Fruit fly (Drosophila melanogaster) whole organism, embryonic: ENCODE results near the gene dre4.
A peak's percentile ranks its signal among the peaks of the same experiment; 100 is the strongest.

Source experiments
- ATbp ChIP-seq: fragments of 200-800 bp; sonication (Bioruptor generic); optimal IDR thresholded peaks from 2 replicates; lab custom pipeline; 2017; ENCODE audit warnings: missing biosample characterization, mild to moderate bottlenecking, missing genetic modification characterization, missing genetic modification reagents
- Bdp1 ChIP-seq: fragments of 200-800 bp; sonication (Bioruptor generic); optimal IDR thresholded peaks from 3 replicates; lab custom pipeline; 2016; ENCODE audit warnings: missing biosample characterization, missing genetic modification characterization
- BtbVII ChIP-seq: fragments of 200-800 bp; sonication (Bioruptor generic); optimal IDR thresholded peaks from 3 replicates; lab custom pipeline; 2017; ENCODE audit warnings: missing biosample characterization, mild to moderate bottlenecking, missing genetic modification characterization
- C15 ChIP-seq: fragments of 200-800 bp; sonication (Bioruptor generic); IDR thresholded peaks from 3 replicates; pipeline ENCODE4 v1.3.6; 2022; ENCODE audit warnings: missing biosample characterization, missing genetic modification characterization
- CG10462 ChIP-seq: fragments of 200-800 bp; sonication (Bioruptor generic); optimal IDR thresholded peaks from 2 replicates; lab custom pipeline; 2016; ENCODE audit warnings: missing biosample characterization, missing genetic modification characterization
- CG10543 ChIP-seq: fragments of 200-800 bp; sonication (Bioruptor generic); optimal IDR thresholded peaks from 3 replicates; lab custom pipeline; 2017; ENCODE audit warnings: missing biosample characterization, mild to moderate bottlenecking, missing genetic modification characterization, moderate library complexity
- CG11247 ChIP-seq: fragments of 200-800 bp; sonication (Bioruptor generic); IDR thresholded peaks from 2 replicates; pipeline ENCODE4 v1.3.6; 2022; ENCODE audit warnings: missing biosample characterization, missing genetic modification characterization
- CG12391 ChIP-seq: fragments of 200-800 bp; sonication (Bioruptor generic); optimal IDR thresholded peaks from 3 replicates; lab custom pipeline; 2018; ENCODE audit warnings: missing biosample characterization, mild to moderate bottlenecking, missing genetic modification characterization, moderate library complexity
- CG14860 ChIP-seq: fragments of 200-800 bp; sonication (Bioruptor generic); IDR thresholded peaks from 3 replicates; pipeline ENCODE4 v1.3.6; 2022; ENCODE audit warnings: missing biosample characterization, missing genetic modification characterization; ENCODE audit not compliant: partially characterized antibody
- CG15696 ChIP-seq: fragments of 200-800 bp; sonication (Bioruptor generic); optimal IDR thresholded peaks from 2 replicates; lab custom pipeline; 2019; ENCODE audit warnings: missing biosample characterization, mild to moderate bottlenecking, missing genetic modification characterization, moderate library complexity
- CG1602 ChIP-seq: fragments of 200-800 bp; sonication (Bioruptor generic); optimal IDR thresholded peaks from 3 replicates; lab custom pipeline; 2016; ENCODE audit warnings: missing biosample characterization, missing genetic modification characterization
- CG17802 ChIP-seq: fragments of 200-800 bp; sonication (Bioruptor generic); optimal IDR thresholded peaks from 2 replicates; lab custom pipeline; 2018; ENCODE audit warnings: missing biosample characterization, mild to moderate bottlenecking, missing genetic modification characterization, moderate library complexity
- CG17829 ChIP-seq: fragments of 200-800 bp; optimal IDR thresholded peaks from 2 replicates; lab custom pipeline; 2019; ENCODE audit warnings: missing biosample characterization, mild to moderate bottlenecking, missing genetic modification characterization, moderate library complexity
- CG3847 ChIP-seq: fragments of 200-800 bp; sonication (Bioruptor generic); IDR thresholded peaks from 2 replicates; pipeline ENCODE4 v1.3.6; 2022; ENCODE audit warnings: missing biosample characterization, missing genetic modification characterization
- CG4730 ChIP-seq: fragments of 200-800 bp; sonication (Bioruptor generic); IDR thresholded peaks from 2 replicates; pipeline ENCODE4 v1.3.6; 2022; ENCODE audit warnings: missing biosample characterization, missing genetic modification characterization
- CG7963 ChIP-seq: fragments of 200-800 bp; sonication (Bioruptor generic); IDR thresholded peaks from 3 replicates; pipeline ENCODE4 v1.3.6; 2022; ENCODE audit warnings: missing biosample characterization, missing genetic modification characterization; ENCODE audit not compliant: partially characterized antibody
- CG8281 ChIP-seq: fragments of 200-800 bp; sonication (Bioruptor generic); optimal IDR thresholded peaks from 2 replicates; lab custom pipeline; 2018; ENCODE audit warnings: missing biosample characterization, mild to moderate bottlenecking, missing genetic modification characterization, moderate library complexity
- CG8765 ChIP-seq: fragments of 200-800 bp; sonication (Bioruptor generic); IDR thresholded peaks from 2 replicates; pipeline ENCODE4 v1.3.6; 2022; ENCODE audit warnings: missing biosample characterization, missing genetic modification characterization
- CG8944 ChIP-seq: fragments of 200-800 bp; sonication (Bioruptor generic); optimal IDR thresholded peaks from 3 replicates; lab custom pipeline; 2016; ENCODE audit warnings: missing biosample characterization, missing genetic modification characterization
- CG9727 ChIP-seq: fragments of 200-800 bp; sonication (Bioruptor generic); optimal IDR thresholded peaks from 3 replicates; lab custom pipeline; 2017; ENCODE audit warnings: missing biosample characterization, mild to moderate bottlenecking, missing genetic modification characterization
- CoRest ChIP-seq: fragments of 200-800 bp; sonication (Bioruptor generic); optimal IDR thresholded peaks from 3 replicates; lab custom pipeline; 2018; ENCODE audit warnings: missing biosample characterization, mild to moderate bottlenecking, missing genetic modification characterization, moderate library complexity
- Dek ChIP-seq: fragments of 200-800 bp; sonication (Bioruptor generic); optimal IDR thresholded peaks from 3 replicates; lab custom pipeline; 2019; ENCODE audit warnings: missing biosample characterization, mild to moderate bottlenecking, missing genetic modification characterization, moderate library complexity
- Fer3 ChIP-seq: fragments of 200-800 bp; sonication (Bioruptor generic); optimal IDR thresholded peaks from 2 replicates; lab custom pipeline; 2018; ENCODE audit warnings: missing biosample characterization, mild to moderate bottlenecking, missing genetic modification characterization, moderate library complexity
- Hmr ChIP-seq: fragments of 200-800 bp; sonication (Bioruptor generic); optimal IDR thresholded peaks from 3 replicates; lab custom pipeline; 2017; ENCODE audit warnings: mild to moderate bottlenecking, missing biosample characterization, missing genetic modification reagents, missing genetic modification characterization
- Hr39 ChIP-seq: fragments of >200 bp; optimal IDR thresholded peaks from 2 replicates; lab custom pipeline; 2017
- Kr ChIP-seq: fragments of 200-800 bp; sonication (Bioruptor generic); optimal IDR thresholded peaks from 2 replicates; lab custom pipeline; 2017; ENCODE audit warnings: missing biosample characterization, mild to moderate bottlenecking, missing genetic modification characterization
- Lim3 ChIP-seq: fragments of 200-800 bp; sonication (Bioruptor generic); IDR thresholded peaks from 2 replicates; pipeline ENCODE4 v1.3.6; 2022; ENCODE audit warnings: missing biosample characterization, missing genetic modification characterization
- Oaz ChIP-seq: fragments of 200-800 bp; sonication (Bioruptor generic); IDR thresholded peaks from 2 replicates; pipeline ENCODE4 v1.3.6; 2022; ENCODE audit warnings: missing biosample characterization, missing genetic modification characterization
- al ChIP-seq: fragments of 200-800 bp; sonication (Bioruptor generic); IDR thresholded peaks from 2 replicates; pipeline ENCODE4 v1.3.6; 2022; ENCODE audit warnings: missing biosample characterization, missing genetic modification characterization
- ara ChIP-seq: fragments of 200-800 bp; sonication (Bioruptor generic); IDR thresholded peaks from 2 replicates; pipeline ENCODE4 v1.3.6; 2022; ENCODE audit warnings: missing biosample characterization, missing genetic modification characterization
- crc ChIP-seq: fragments of 200-800 bp; sonication (Bioruptor generic); optimal IDR thresholded peaks from 2 replicates; lab custom pipeline; 2016; ENCODE audit warnings: missing biosample characterization, missing genetic modification characterization
- danr ChIP-seq: fragments of 200-800 bp; sonication (Bioruptor generic); IDR thresholded peaks from 2 replicates; pipeline ENCODE4 v1.3.6; 2022; ENCODE audit warnings: missing biosample characterization, missing genetic modification characterization
- dimm ChIP-seq: fragments of 200-800 bp; sonication (Bioruptor generic); IDR thresholded peaks from 2 replicates; pipeline ENCODE4 v1.3.6; 2022; ENCODE audit warnings: missing biosample characterization, missing genetic modification characterization
- lab ChIP-seq: fragments of 200-800 bp; sonication (Bioruptor generic); optimal IDR thresholded peaks from 3 replicates; lab custom pipeline; 2017; ENCODE audit warnings: missing biosample characterization, missing genetic modification characterization, mild to moderate bottlenecking, moderate library complexity, missing genetic modification reagents
- lov ChIP-seq, 2 experiments: fragments of 200-800 bp in 1 of 2; fragments of >200 bp in 1 of 2; sonication (Bioruptor generic) in 1 of 2; IDR thresholded peaks in 1 of 2; optimal IDR thresholded peaks in 1 of 2; 2 replicates in 1 of 2; 3 replicates in 1 of 2; pipeline versions ENCODE4 v1.3.6 to Lab custom; 2017 to 2022; ENCODE audit warnings: missing biosample characterization in 1 of 2, missing genetic modification characterization in 1 of 2
- oc ChIP-seq: fragments of 200-800 bp; sonication (Bioruptor generic); optimal IDR thresholded peaks from 2 replicates; lab custom pipeline; 2018; ENCODE audit warnings: missing biosample characterization, mild to moderate bottlenecking, missing genetic modification characterization, moderate library complexity
- org-1 ChIP-seq: fragments of 200-800 bp; sonication (Bioruptor generic); optimal IDR thresholded peaks from 2 replicates; lab custom pipeline; 2017; ENCODE audit warnings: missing biosample characterization, missing genetic modification characterization
- pros ChIP-seq: fragments of 200-800 bp; sonication (Bioruptor generic); optimal IDR thresholded peaks from 3 replicates; lab custom pipeline; 2019; ENCODE audit warnings: missing biosample characterization, mild to moderate bottlenecking, missing genetic modification characterization, moderate library complexity
- pzg ChIP-seq: fragments of 200-800 bp; sonication (Bioruptor generic); optimal IDR thresholded peaks from 3 replicates; lab custom pipeline; 2018; ENCODE audit warnings: missing biosample characterization, mild to moderate bottlenecking, missing genetic modification characterization, moderate library complexity
- sc ChIP-seq, 3 experiments: fragments of >200 bp in 2 of 3; fragments of 200-800 bp in 1 of 3; sonication (Bioruptor generic) in 1 of 3; optimal IDR thresholded peaks; 2 replicates in 2 of 3; 3 replicates in 1 of 3; lab custom pipeline; 2017; ENCODE audit warnings: mild to moderate bottlenecking in 1 of 3, missing biosample characterization in 1 of 3, missing genetic modification characterization in 1 of 3, missing genetic modification reagents in 1 of 3
- sens ChIP-seq: fragments of 200-800 bp; sonication (Bioruptor generic); peaks from one replicate; lab custom pipeline; 2016; ENCODE audit warnings: missing biosample characterization, missing genetic modification characterization
- sima ChIP-seq: fragments of 200-800 bp; sonication (Bioruptor generic); optimal IDR thresholded peaks from 2 replicates; lab custom pipeline; 2016; ENCODE audit warnings: missing biosample characterization, missing genetic modification characterization
- slou ChIP-seq: fragments of 200-800 bp; sonication (Bioruptor generic); optimal IDR thresholded peaks from 3 replicates; lab custom pipeline; 2016; ENCODE audit warnings: missing biosample characterization, missing genetic modification characterization
- sug ChIP-seq: fragments of 200-800 bp; optimal IDR thresholded peaks from 2 replicates; lab custom pipeline; 2019; ENCODE audit warnings: missing biosample characterization, mild to moderate bottlenecking, missing genetic modification characterization, moderate library complexity
- tap ChIP-seq: fragments of 200-800 bp; optimal IDR thresholded peaks from 3 replicates; lab custom pipeline; 2019; ENCODE audit warnings: missing biosample characterization, mild to moderate bottlenecking, missing genetic modification characterization, moderate library complexity
- twi ChIP-seq: fragments of 200-800 bp; optimal IDR thresholded peaks from 2 replicates; lab custom pipeline; 2019; ENCODE audit warnings: missing biosample characterization, mild to moderate bottlenecking, missing genetic modification characterization, moderate library complexity
- unc-4 ChIP-seq: fragments of 200-800 bp; sonication (Bioruptor generic); IDR thresholded peaks from 2 replicates; pipeline ENCODE4 v1.3.6; 2022; ENCODE audit warnings: missing biosample characterization, missing genetic modification characterization; ENCODE audit not compliant: partially characterized antibody

dre4 gene

DNA sequence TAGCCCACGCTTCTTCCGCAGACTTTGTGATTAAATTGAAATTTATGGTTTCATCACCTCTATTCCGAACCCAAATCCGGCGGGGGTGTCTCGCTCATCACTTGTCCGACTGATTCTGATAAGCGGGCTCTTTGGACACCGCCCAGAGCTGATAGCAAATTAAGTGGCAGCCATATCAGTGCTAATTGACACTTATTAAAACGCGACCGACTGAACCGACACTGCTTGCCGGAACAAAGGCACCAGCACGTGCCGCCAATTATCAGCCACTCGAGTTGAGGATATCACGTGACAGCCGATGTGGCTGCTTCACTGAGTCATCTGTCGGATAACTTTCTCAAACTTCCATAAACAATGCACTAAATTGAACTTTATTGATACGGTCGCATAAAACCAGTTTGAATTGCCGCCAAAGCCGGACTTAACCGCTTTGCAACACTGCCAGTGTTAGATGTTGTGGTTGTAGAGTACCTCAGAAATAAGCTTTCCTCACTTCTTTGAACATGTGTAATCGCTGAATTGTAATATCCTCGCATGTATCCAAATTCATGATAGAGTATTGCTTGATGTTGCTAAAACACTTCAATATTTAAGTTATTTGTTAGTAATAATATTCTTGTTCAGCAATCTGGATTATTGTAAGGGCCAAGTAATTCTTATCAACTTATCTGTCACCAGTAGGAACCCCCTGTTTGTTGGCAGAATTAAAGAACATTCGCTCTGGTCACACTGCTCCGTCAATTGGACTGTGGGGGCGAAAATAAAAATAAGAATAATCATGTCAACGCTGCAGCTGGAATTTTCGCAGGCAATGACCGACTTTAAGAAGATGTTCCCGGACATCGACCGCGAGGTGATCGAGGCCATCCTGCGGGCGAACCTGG, 19.4 kb downstream of the dre4 start, which contains the start of gene CG12024 (continued):
- no peak for TF ChIP-seq sc (optimal IDR thresholded peaks at IDR 0.05; lab: Kevin White, UChicago)
- peak; percentile 9 for TF ChIP-seq sc (GFP tag; optimal IDR thresholded peaks at IDR 0.05; lab: Kevin White, UChicago)
- TF ChIP-seq al (GFP tag; lab: Robert Waterston, UW), result peak; percentile 66
- TF ChIP-seq Dek (tag; lab: Kevin White, UChicago), result peak; percentile 60
- TF ChIP-seq ara, result no peak
- TF ChIP-seq CG17802 (tag; lab: Kevin White, UChicago), result peak; percentile 92
- no peak for TF ChIP-seq twi (tag; lab: Kevin White, UChicago)
- no peak for TF ChIP-seq sima (GFP tag; lab: Kevin White, UChicago)
- peak; percentile 19 for TF ChIP-seq ATbp (GFP tag; lab: Kevin White, UChicago)
- TF ChIP-seq pros (GFP tag; lab: Kevin White, UChicago), result no peak
- TF ChIP-seq C15 (GFP tag; lab: Robert Waterston, UW), result no peak
- TF ChIP-seq CG9727 (GFP tag; lab: Kevin White, UChicago), result peak; percentile 58
- peak; percentile 31 for TF ChIP-seq CG8281 (tag; lab: Kevin White, UChicago)
- TF ChIP-seq org-1 (GFP tag; lab: Kevin White, UChicago), result no peak
- peak; percentile 33; the same call in 1 of the 2 replicates for TF ChIP-seq danr (GFP tag; lab: Robert Waterston, UW)
- TF ChIP-seq CG7963 (GFP tag; lab: Robert Waterston, UW), result no peak
- TF ChIP-seq Kr (GFP tag; lab: Kevin White, UChicago), result no peak
- no peak for TF ChIP-seq oc (tag; lab: Kevin White, UChicago)
- peak; percentile 74 for TF ChIP-seq CG1602 (GFP tag; lab: Kevin White, UChicago)
- no peak for TF ChIP-seq CG14860
- peak; percentile 73 for TF ChIP-seq CG8944 (GFP tag; lab: Kevin White, UChicago)
- no peak for TF ChIP-seq Lim3 (GFP tag; lab: Robert Waterston, UW)
- peak; percentile 92 for TF ChIP-seq sens
- TF ChIP-seq CG8765, result no peak; the same call in 1 of the 2 replicates
- peak; percentile 91 for TF ChIP-seq CoRest (tag; lab: Kevin White, UChicago)
- TF ChIP-seq Fer3, result peak; percentile 71
- TF ChIP-seq CG15696, result peak; percentile 70
- peak; percentile 10 for TF ChIP-seq CG10462
- peak; percentile 84 for TF ChIP-seq CG10543 (GFP tag; lab: Kevin White, UChicago)
- TF ChIP-seq pzg (GFP tag; lab: Kevin White, UChicago), result peak; percentile 91
- TF ChIP-seq Bdp1 (GFP tag; lab: Kevin White, UChicago), result peak; percentile 78
- no peak for TF ChIP-seq BtbVII (GFP tag; lab: Kevin White, UChicago)
- TF ChIP-seq lov (optimal IDR thresholded peaks at IDR 0.05; lab: Kevin White, UChicago), result no peak
- no peak for TF ChIP-seq lov (GFP tag; IDR thresholded peaks at IDR 0.05; lab: Robert Waterston, UW)
- TF ChIP-seq unc-4 (GFP tag; lab: Robert Waterston, UW), result peak; percentile 42; the same call in 1 of the 2 replicates
- no peak for TF ChIP-seq dimm (GFP tag; lab: Robert Waterston, UW)
- TF ChIP-seq CG12391 (tag; lab: Kevin White, UChicago), result peak; percentile 85
- TF ChIP-seq CG3847 (GFP tag; lab: Robert Waterston, UW), result peak; percentile 90
- TF ChIP-seq slou (GFP tag; lab: Kevin White, UChicago), result peak; percentile 62
- peak; percentile 75 for TF ChIP-seq lab (GFP tag; lab: Kevin White, UChicago)
- peak; percentile 40 for TF ChIP-seq tap (tag; lab: Kevin White, UChicago)
- peak; percentile 8; the same call in 1 of the 2 replicates for TF ChIP-seq CG11247 (GFP tag; lab: Robert Waterston, UW)
- peak; percentile 82 for TF ChIP-seq CG17829 (tag; lab: Kevin White, UChicago)
- peak; percentile 25 for TF ChIP-seq crc (GFP tag; lab: Kevin White, UChicago)
- no peak for TF ChIP-seq Oaz (GFP tag; lab: Robert Waterston, UW)
- TF ChIP-seq Hr39 (lab: Kevin White, UChicago), result no peak
- peak; percentile 31; the same call in 1 of the 2 replicates for TF ChIP-seq CG4730
- peak; percentile 58 for TF ChIP-seq Hmr (GFP tag; lab: Kevin White, UChicago)
- peak; percentile 90 for TF ChIP-seq sug
